Worm (Caenorhabditis elegans) whole organism, L4 larva: ENCODE results near the gene E02C12.8.
A peak's percentile ranks its signal among the peaks of the same experiment; 100 is the strongest.

ENCODE experiments used
- aha-1 ChIP-seq: fragments of 150-350 bp; peaks from one replicate; lab custom pipeline; 2014; ENCODE audit warnings: missing biosample characterization, missing genetic modification characterization
- aly-2 ChIP-seq: sonication (generic microtip); optimal IDR thresholded peaks from 2 replicates; lab custom pipeline; 2018; ENCODE audit warnings: missing biosample characterization, missing genetic modification characterization
- ama-1 ChIP-seq: fragments of 150-350 bp; optimal IDR thresholded peaks from 2 replicates; lab custom pipeline; 2014; ENCODE audit warnings: inconsistent platforms, mixed read lengths
- arid-1 ChIP-seq: fragments of 200-800 bp; sonication (Bioruptor generic); conservative IDR thresholded peaks from 2 replicates; pipeline ENCODE4 v1.3.6; 2022; ENCODE audit warnings: missing genetic modification reagents, missing genetic modification characterization, missing compliant biosample characterization
- ceh-20 ChIP-seq: fragments of 200-800 bp; sonication (Bioruptor generic); IDR thresholded peaks from 2 replicates; pipeline ENCODE4 v1.3.6; 2022; ENCODE audit warnings: missing genetic modification reagents, missing genetic modification characterization, missing compliant biosample characterization
- ctbp-1 ChIP-seq: fragments of 200-800 bp; sonication (Bioruptor generic); IDR thresholded peaks from 2 replicates; pipeline ENCODE4 v1.3.6; 2022; ENCODE audit warnings: missing genetic modification reagents, missing genetic modification characterization, missing compliant biosample characterization
- daf-16 ChIP-seq, 3 experiments: sonication (generic microtip); optimal IDR thresholded peaks; 2 replicates each; lab custom pipeline; 2016 to 2017; ENCODE audit warnings: missing genetic modification characterization in 3 of 3, missing genetic modification reagents in 3 of 3, mild to moderate bottlenecking in 2 of 3, missing compliant biosample characterization in 2 of 3, missing biosample characterization in 1 of 3, moderate library complexity in 1 of 3
- daf-8 ChIP-seq: fragments of 200-800 bp; sonication (Bioruptor generic); IDR thresholded peaks from 2 replicates; pipeline ENCODE4 v1.3.6; 2022; ENCODE audit warnings: missing genetic modification characterization, missing compliant biosample characterization
- dmd-6 ChIP-seq: fragments of 200-800 bp; sonication (Bioruptor generic); IDR thresholded peaks from 2 replicates; pipeline ENCODE4 v1.3.6; 2022; ENCODE audit warnings: missing genetic modification reagents, missing genetic modification characterization, missing compliant biosample characterization
- duxl-1 ChIP-seq: sonication (generic microtip); optimal IDR thresholded peaks from 2 replicates; lab custom pipeline; 2016; ENCODE audit warnings: mild to moderate bottlenecking, missing genetic modification characterization, moderate library complexity, missing compliant biosample characterization; ENCODE audit not compliant: poor library complexity
- dve-1 ChIP-seq: sonication (generic microtip); optimal IDR thresholded peaks from 2 replicates; lab custom pipeline; 2017; ENCODE audit warnings: antibody characterized with exemption, mild to moderate bottlenecking, missing genetic modification characterization, missing compliant biosample characterization; ENCODE audit not compliant: insufficient read depth
- hlh-11 ChIP-seq: fragments of 200-800 bp; sonication (Bioruptor generic); optimal IDR thresholded peaks from 2 replicates; lab custom pipeline; 2018; ENCODE audit warnings: mild to moderate bottlenecking, missing genetic modification characterization, missing compliant biosample characterization
- hlh-30 ChIP-seq: sonication (generic microtip); optimal IDR thresholded peaks from 2 replicates; lab custom pipeline; 2017; ENCODE audit warnings: antibody characterized with exemption, mild to moderate bottlenecking, missing genetic modification characterization, missing compliant biosample characterization; ENCODE audit not compliant: insufficient read depth
- lin-39 ChIP-seq: fragments of 150-350 bp; optimal IDR thresholded peaks from 2 replicates; lab custom pipeline; 2014; ENCODE audit warnings: missing biosample characterization, missing genetic modification reagents, missing genetic modification characterization
- madf-5 ChIP-seq, 2 experiments: fragments of 200-800 bp; sonication (Bioruptor generic); IDR thresholded peaks; 2 replicates each; pipeline ENCODE4 v1.3.6; 2022; ENCODE audit warnings: missing compliant biosample characterization in 2 of 2, missing genetic modification characterization in 2 of 2
- mdl-1 ChIP-seq, 2 experiments: fragments of 150-350 bp in 1 of 2; sonication (generic microtip) in 1 of 2; optimal IDR thresholded peaks; 2 replicates each; lab custom pipeline; 2014 to 2017; ENCODE audit warnings: missing biosample characterization in 2 of 2, missing genetic modification characterization in 2 of 2
- mep-1 ChIP-seq: fragments of 150-350 bp; sonication (generic microtip); optimal IDR thresholded peaks from 3 replicates; lab custom pipeline; 2014; ENCODE audit warnings: missing biosample characterization, missing genetic modification characterization
- mes-2 ChIP-seq: sonication (generic microtip); optimal IDR thresholded peaks from 2 replicates; lab custom pipeline; 2016; ENCODE audit warnings: missing genotype, mild to moderate bottlenecking, missing genetic modification characterization, missing compliant biosample characterization; ENCODE audit not compliant: poor library complexity, severe bottlenecking
- mxl-2 ChIP-seq: fragments of 200-800 bp; sonication (Bioruptor generic); conservative IDR thresholded peaks from 2 replicates; pipeline ENCODE4 v1.3.6; 2022; ENCODE audit warnings: missing genetic modification reagents, missing genetic modification characterization, missing compliant biosample characterization
- nhr-10 ChIP-seq: fragments of 150-350 bp; optimal IDR thresholded peaks from 2 replicates; lab custom pipeline; 2014; ENCODE audit warnings: missing biosample characterization, missing genetic modification characterization
- nhr-11 ChIP-seq: fragments of 150-350 bp; optimal IDR thresholded peaks from 2 replicates; lab custom pipeline; 2014; ENCODE audit warnings: missing biosample characterization, missing genetic modification characterization
- nhr-237 ChIP-seq: sonication (generic microtip); optimal IDR thresholded peaks from 2 replicates; lab custom pipeline; 2017; ENCODE audit warnings: missing biosample characterization, missing genetic modification characterization
- nhr-28 ChIP-seq: fragments of 150-350 bp; optimal IDR thresholded peaks from 2 replicates; lab custom pipeline; 2014; ENCODE audit warnings: missing biosample characterization, missing genetic modification characterization
- nhr-48 ChIP-seq: sonication (generic microtip); optimal IDR thresholded peaks from 2 replicates; lab custom pipeline; 2016; ENCODE audit warnings: mild to moderate bottlenecking, missing genetic modification characterization, missing compliant biosample characterization
- nhr-77 ChIP-seq: fragments of 150-350 bp; optimal IDR thresholded peaks from 2 replicates; lab custom pipeline; 2014; ENCODE audit warnings: missing biosample characterization, missing genetic modification characterization
- unc-130 ChIP-seq: sonication (generic microtip); optimal IDR thresholded peaks from 2 replicates; lab custom pipeline; 2016; ENCODE audit warnings: missing genetic modification reagents, missing genetic modification characterization, missing compliant biosample characterization
- unc-62 ChIP-seq, 3 experiments: fragments of 150-350 bp in 1 of 3; sonication (generic microtip); optimal IDR thresholded peaks in 2 of 3; peaks in 1 of 3; 1 replicate in 1 of 3; 2 replicates in 2 of 3; lab custom pipeline; 2014 to 2017; ENCODE audit warnings: missing biosample characterization in 3 of 3, missing genetic modification characterization in 3 of 3, missing genetic modification reagents in 3 of 3, missing genotype in 1 of 3
- zag-1 ChIP-seq: fragments of 150-350 bp; optimal IDR thresholded peaks from 2 replicates; lab custom pipeline; 2014; ENCODE audit warnings: missing biosample characterization, missing genetic modification characterization
- zip-11 ChIP-seq: fragments of 200-800 bp; sonication (Bioruptor generic); IDR thresholded peaks from 2 replicates; pipeline ENCODE4 v1.3.6; 2022; ENCODE audit warnings: missing genetic modification characterization, missing compliant biosample characterization

Gene E02C12.8

DNA sequence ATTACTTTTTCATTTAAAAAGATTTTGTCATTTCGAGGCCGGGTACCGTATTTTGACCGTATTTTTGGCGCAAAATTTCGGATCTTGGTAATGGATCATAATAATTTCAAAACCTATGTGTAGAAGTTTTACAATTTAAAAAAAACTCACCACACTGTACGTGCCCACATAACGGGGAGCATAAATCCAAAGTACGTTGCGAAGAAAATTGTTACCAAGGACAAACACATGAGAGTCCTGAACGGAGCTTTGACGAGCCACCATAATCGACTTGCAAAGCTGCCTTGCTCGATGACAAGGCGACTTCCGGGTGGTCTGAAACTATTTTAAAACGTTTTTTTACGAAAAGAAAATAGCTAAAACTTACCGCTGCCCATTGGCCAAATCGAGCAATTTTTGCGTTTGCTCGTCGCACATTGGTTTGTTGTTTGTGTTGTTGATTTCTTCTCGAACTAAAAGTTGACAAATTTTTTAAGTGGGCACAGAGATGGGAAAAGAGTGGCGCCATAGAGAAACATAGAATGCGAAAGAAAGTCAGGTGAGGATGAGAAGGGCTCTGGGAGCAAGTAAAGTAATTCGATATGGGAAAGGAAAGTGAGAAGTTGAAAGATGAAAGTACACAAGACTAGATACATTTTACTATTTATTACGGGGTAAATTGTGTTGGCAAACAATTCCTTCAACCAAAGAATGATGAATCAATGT, 40.6 kb downstream of the E02C12.8 start (continued):
- TF ChIP-seq duxl-1 (tag; lab: Kevin White, UChicago) (no peak), aly-2 (tag; lab: Kevin White, UChicago) (no peak)

DNA sequence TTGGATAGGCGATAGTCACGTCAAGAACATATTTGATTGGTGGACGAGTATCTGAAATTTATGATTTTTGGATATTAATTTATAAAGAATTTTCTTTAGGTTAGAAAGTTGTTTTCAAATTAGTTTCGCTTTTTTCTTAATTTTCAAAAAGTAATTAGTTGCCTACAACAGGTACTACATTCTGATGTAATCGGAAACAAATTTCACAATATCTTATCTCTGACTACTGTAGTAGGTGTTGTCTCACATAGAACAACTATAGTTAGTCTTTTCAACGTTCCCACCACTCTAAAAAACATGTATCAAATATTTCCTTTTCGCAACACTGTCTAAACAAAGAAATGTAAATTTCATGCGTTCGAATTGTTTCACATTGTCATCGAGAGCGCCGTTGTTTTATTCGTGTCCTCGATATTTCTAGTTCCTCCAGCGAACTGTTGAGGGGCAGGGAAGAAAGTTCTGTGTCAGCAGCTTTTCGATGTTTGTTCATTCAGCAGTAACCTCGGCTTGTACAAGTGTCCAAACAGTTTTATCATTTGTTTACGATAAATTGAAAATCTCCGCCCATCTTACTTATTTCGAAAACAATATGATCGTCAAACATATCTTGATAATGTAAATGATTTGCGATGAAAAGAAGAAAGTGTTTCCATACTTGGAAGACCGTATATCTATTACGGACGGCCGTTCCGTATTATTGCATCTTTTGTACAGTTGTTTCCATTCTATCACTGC, 44.0 kb downstream of the E02C12.8 start:
- TF ChIP-seq nhr-28 (tag; lab: Kevin White, UChicago) (peak; percentile 97), nhr-237 (tag; lab: Kevin White, UChicago) (no peak), mes-2 (tag; lab: Kevin White, UChicago) (peak; percentile 0), daf-8 (GFP tag; lab: Robert Waterston, UW) (no peak), hlh-30 (tag; lab: Kevin White, UChicago) (peak; percentile 8), unc-130 (GFP tag; lab: Kevin White, UChicago) (no peak), madf-5 (GFP tag; IDR thresholded peaks at IDR 0.05; lab: Robert Waterston, UW) (no peak), nhr-10 (tag; lab: Kevin White, UChicago) (no peak), ctbp-1 (no peak), daf-16 (GFP tag; optimal IDR thresholded peaks at IDR 0.05; lab: Kevin White, UChicago) (no peak), daf-16 (tag; optimal IDR thresholded peaks at IDR 0.05; lab: Kevin White, UChicago) (peak; percentile 74), aha-1 (peak; percentile 46)

DNA sequence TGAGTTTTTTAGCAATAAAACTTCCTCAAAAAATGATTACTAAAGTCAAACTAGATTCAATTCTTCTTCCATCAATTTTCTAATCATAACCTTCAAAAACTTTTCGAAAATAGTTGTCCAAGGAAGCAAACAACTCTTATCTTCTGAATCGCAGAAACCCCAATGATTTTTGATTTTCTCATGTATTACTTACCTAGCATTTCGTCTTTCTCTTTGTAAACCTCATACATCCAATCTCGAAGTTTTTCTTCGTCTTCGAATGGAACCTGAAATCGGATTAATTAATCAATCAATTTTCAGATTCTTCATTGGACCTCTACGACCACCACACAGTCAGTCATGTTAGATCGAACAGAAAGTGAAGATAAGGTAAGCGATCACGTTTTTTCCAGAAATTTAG, 44.7 kb downstream of the E02C12.8 start, which contains the start of gene K07B1.4:
K07B1.4 (plus strand) TSS at position 301 of the 400 bp plus-strand sequence.
- TF ChIP-seq daf-16 (GFP tag; optimal IDR thresholded peaks at IDR 0.05; lab: Kevin White, UChicago) (no peak), daf-16 (tag; optimal IDR thresholded peaks at IDR 0.05; lab: Kevin White, UChicago) (peak; percentile 24), unc-130 (GFP tag; lab: Kevin White, UChicago) (no peak)
- TF ChIP-seq, all 104 proteins: peak for 1

DNA sequence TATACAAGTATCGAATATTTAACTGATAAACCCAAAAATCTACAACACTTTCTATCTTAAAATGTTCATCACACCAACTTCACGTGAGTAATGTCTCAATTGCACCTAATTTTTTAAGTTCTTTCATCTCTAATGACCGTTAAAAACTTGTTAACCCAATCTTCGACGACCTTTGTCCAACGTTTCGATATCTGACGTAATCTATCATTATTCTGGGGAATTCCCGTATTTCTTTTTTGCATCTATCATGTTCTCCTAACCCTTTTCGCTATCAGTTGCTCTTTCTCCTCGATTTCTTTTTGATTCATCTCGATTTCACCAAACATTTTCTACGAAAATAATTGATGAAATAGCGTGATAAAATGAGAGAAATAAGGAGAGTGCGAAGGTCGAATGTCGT, 45.7 kb downstream of the E02C12.8 start:
- no peak for TF ChIP-seq zip-11
- TF ChIP-seq ceh-20 (GFP tag; lab: Robert Waterston, UW) = peak; percentile 39; the same call in 1 of the 2 replicates
- peak; percentile 68; the same call in 1 of the 2 replicates for TF ChIP-seq mxl-2 (GFP tag; lab: Robert Waterston, UW)
- TF ChIP-seq daf-16 (GFP tag; optimal IDR thresholded peaks at IDR 0.05; lab: Kevin White, UChicago) = no peak
- peak; percentile 37 for TF ChIP-seq daf-16 (tag; optimal IDR thresholded peaks at IDR 0.05; lab: Kevin White, UChicago)
- TF ChIP-seq unc-62 (GFP tag; optimal IDR thresholded peaks at IDR 0.05 in 1 of 2; lab: Kevin White, UChicago) = peak in 1 of 2 experiments; percentile 90
- no peak for TF ChIP-seq unc-62 (tag; optimal IDR thresholded peaks at IDR 0.05; lab: Kevin White, UChicago)
- peak; percentile 13 for TF ChIP-seq dve-1 (tag; lab: Kevin White, UChicago)
- peak; percentile 69 for TF ChIP-seq hlh-11 (tag; lab: Kevin White, UChicago)
- peak; percentile 6 for TF ChIP-seq mep-1 (tag; lab: Kevin White, UChicago)
- TF ChIP-seq dmd-6 (GFP tag; lab: Robert Waterston, UW) = peak; percentile 54
- peak; percentile 25 for TF ChIP-seq hlh-30 (tag; lab: Kevin White, UChicago)
- TF ChIP-seq nhr-48 = peak; percentile 88
- TF ChIP-seq aha-1 = peak; percentile 93
- TF ChIP-seq zag-1 (tag; lab: Kevin White, UChicago) = no peak
- TF ChIP-seq mdl-1 (tag; optimal IDR thresholded peaks at IDR 0.05; lab: Kevin White, UChicago) = peak in 1 of 2 experiments; percentile 28
- TF ChIP-seq unc-130 (GFP tag; lab: Kevin White, UChicago) = no peak
- peak; percentile 1 for TF ChIP-seq nhr-11 (tag; lab: Kevin White, UChicago)
- TF ChIP-seq lin-39 (tag; lab: Kevin White, UChicago) = no peak
- peak; percentile 37 for TF ChIP-seq nhr-28 (tag; lab: Kevin White, UChicago)

DNA sequence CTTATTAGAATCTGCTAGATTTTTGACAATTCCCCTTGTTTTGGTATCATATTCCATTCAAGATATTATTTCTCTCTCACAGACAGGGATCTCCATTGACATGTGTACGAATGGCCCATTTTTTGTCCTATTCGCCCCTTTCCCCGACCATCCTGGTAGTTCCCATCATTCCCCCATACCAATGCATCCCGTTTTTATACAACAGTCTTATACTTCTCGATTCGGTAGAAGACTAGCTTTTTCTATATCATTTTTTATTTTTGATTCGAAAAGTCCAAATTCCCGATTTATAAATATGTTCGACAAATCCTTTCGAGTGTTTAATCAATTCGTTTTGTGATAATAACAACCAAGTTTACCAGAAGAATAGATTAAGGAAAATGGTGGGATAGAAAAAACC, 46.5 kb downstream of the E02C12.8 start:
- TF ChIP-seq ama-1 (lab: Kevin White, UChicago) = peak; percentile 34
- peak; percentile 56 for TF ChIP-seq nhr-77 (tag; lab: Kevin White, UChicago)
- TF ChIP-seq arid-1 (GFP tag; lab: Robert Waterston, UW) = no peak; the same call in 1 of the 2 replicates
